Worm (Caenorhabditis elegans): ENCODE results near the gene sra-3.

Gene sra-3

ce11 chrII:9551536-9551935 is 10.9 kb upstream of the sra-3 start, which contains the start of gene F35H8.12:
Gene F35H8.12 (plus strand): TSS chrII:9551836.
- no peak for TF ChIP-seq unc-62 (GFP tag; optimal IDR thresholded peaks at IDR 0.05)

- no peak for TF ChIP-seq unc-62 (GFP tag; optimal IDR thresholded peaks at IDR 0.05)
Measured at ce11 chrII:9550718-9551117, 10.1 kb upstream of the sra-3 start, which contains the start of gene sra-6. Gene sra-6 (minus strand): TSS chrII:9550818.

- TF ChIP-seq unc-62 (GFP tag; optimal IDR thresholded peaks at IDR 0.05): no peak
Measured at ce11 chrII:9544386-9544785, 3.8 kb upstream of the sra-3 start, which contains the start of gene sra-7. Gene sra-7 (plus strand): TSS chrII:9544686.

ce11 chrII:9542785-9543184 is 2.2 kb upstream of the sra-3 start, which contains the start of gene sra-4:
Gene sra-4 (minus strand): TSS chrII:9542885.
- TF ChIP-seq unc-62 (GFP tag; optimal IDR thresholded peaks at IDR 0.05): no peak

ce11 chrII:9537429-9537828 is 3.2 kb downstream of the sra-3 start, which contains the start of gene sra-8:
Gene sra-8 (plus strand): TSS chrII:9537729.
- no peak for TF ChIP-seq unc-62 (GFP tag; optimal IDR thresholded peaks at IDR 0.05)

- TF ChIP-seq unc-62 (GFP tag; optimal IDR thresholded peaks at IDR 0.05): no peak
Measured at ce11 chrII:9532011-9532410, 8.6 kb downstream of the sra-3 start, which contains the start of gene sra-9. Gene sra-9 (plus strand): TSS chrII:9532311.

ce11 chrII:9528480-9528879 is 12.1 kb downstream of the sra-3 start, which contains the start of gene sra-2:
Gene sra-2 (plus strand): TSS chrII:9528780.
- no peak for TF ChIP-seq unc-62 (GFP tag; optimal IDR thresholded peaks at IDR 0.05)

- no peak for TF ChIP-seq unc-62 (GFP tag; optimal IDR thresholded peaks at IDR 0.05)
Measured at ce11 chrII:9523539-9524224, 16.9 kb downstream of the sra-3 start, which contains the start of gene mex-6. Gene mex-6 (plus strand): TSS chrII:9524174.

- TF ChIP-seq unc-62 (GFP tag; optimal IDR thresholded peaks at IDR 0.05): no peak
Measured at ce11 chrII:9522986-9523385, 17.6 kb downstream of the sra-3 start, which contains the start of gene AH6.17. Gene AH6.17 (plus strand): TSS chrII:9523170.

ce11 chrII:9521570-9521969 is 19.1 kb downstream of the sra-3 start, which contains the start of gene sra-1:
Gene sra-1 (minus strand): TSS chrII:9521670.
- TF ChIP-seq unc-62 (GFP tag; optimal IDR thresholded peaks at IDR 0.05): no peak

ce11 chrII:9518781-9519180 is 21.8 kb downstream of the sra-3 start, which contains the start of the genes sfxn-1.1 and AH6.3:
Gene sfxn-1.1 (minus strand): TSS chrII:9518881.
Gene AH6.3 (plus strand): TSS chrII:9519055.
- TF ChIP-seq unc-62 (GFP tag; optimal IDR thresholded peaks at IDR 0.05): no peak

- TF ChIP-seq unc-62 (GFP tag; optimal IDR thresholded peaks at IDR 0.05): no peak
Measured at ce11 chrII:9516836-9517235, 23.8 kb downstream of the sra-3 start, which contains the start of gene gcy-1. Gene gcy-1 (minus strand): TSS chrII:9516936.

- TF ChIP-seq unc-62 (GFP tag; optimal IDR thresholded peaks at IDR 0.05): no peak
Measured at ce11 chrII:9507181-9507580, 33.4 kb downstream of the sra-3 start, which contains the start of gene gcy-3. Gene gcy-3 (minus strand): TSS chrII:9507281.

- no peak for TF ChIP-seq unc-62 (GFP tag; optimal IDR thresholded peaks at IDR 0.05)
Measured at ce11 chrII:9501955-9502354, 38.7 kb downstream of the sra-3 start.

ce11 chrII:9500926-9501325 is 39.7 kb downstream of the sra-3 start:
- no peak for TF ChIP-seq unc-62 (GFP tag; optimal IDR thresholded peaks at IDR 0.05)

- TF ChIP-seq unc-62 (GFP tag; optimal IDR thresholded peaks at IDR 0.05): no peak
Measured at ce11 chrII:9498589-9498988, 42.0 kb downstream of the sra-3 start.

ce11 chrII:9497309-9497708 is 43.3 kb downstream of the sra-3 start:
- TF ChIP-seq unc-62 (GFP tag; optimal IDR thresholded peaks at IDR 0.05): no peak
